Fruit fly (Drosophila melanogaster): ENCODE data around the gene CG34299.
A peak's percentile ranks its signal among the peaks of the same experiment; 100 is the strongest.

Gene CG34299

dm6 chr3R:30208766-30209484 is 40.5 kb upstream of the CG34299 start, which contains the start of gene RpS7 (continued):
- TF ChIP-seq CG10959 (GFP tag; IDR thresholded peaks at IDR 0.05) = peak; percentile 59
- peak; percentile 2 for TF ChIP-seq CG4617 (GFP tag; optimal IDR thresholded peaks at IDR 0.05; ENCODE audit: borderline replicate concordance)
- peak; percentile 29; the same call in 1 of the 2 replicates for TF ChIP-seq Xrp1 (GFP tag; IDR thresholded peaks at IDR 0.05)
- peak; percentile 90 for TF ChIP-seq CG17568 (GFP tag; optimal IDR thresholded peaks at IDR 0.05)
- TF ChIP-seq CG2889 (GFP tag; IDR thresholded peaks at IDR 0.05) = no peak
- peak; percentile 74 for TF ChIP-seq Hey (tag; optimal IDR thresholded peaks at IDR 0.05)
- TF ChIP-seq h (optimal IDR thresholded peaks at IDR 0.05) = no peak
- peak; percentile 81 for TF ChIP-seq nau (GFP tag; optimal IDR thresholded peaks at IDR 0.05)
- peak; percentile 50; the same call in 1 of the 2 replicates for TF ChIP-seq CG8765 (GFP tag; IDR thresholded peaks at IDR 0.05)
- peak; percentile 88 for TF ChIP-seq odd (GFP tag; optimal IDR thresholded peaks at IDR 0.05)
- peak; percentile 47 for TF ChIP-seq lilli (GFP tag; optimal IDR thresholded peaks at IDR 0.05)
- TF ChIP-seq phol (tag; optimal IDR thresholded peaks at IDR 0.05) = peak; percentile 62
- peak; percentile 23 for TF ChIP-seq slou (GFP tag; optimal IDR thresholded peaks at IDR 0.05)
- peak; percentile 18 for TF ChIP-seq emc (GFP tag; optimal IDR thresholded peaks at IDR 0.05)
- TF ChIP-seq CG14441 (GFP tag; IDR thresholded peaks at IDR 0.05) = peak; percentile 57
- TF ChIP-seq CG17912 (GFP tag; optimal IDR thresholded peaks at IDR 0.05) = peak; percentile 84
- peak; percentile 49 for TF ChIP-seq CG18599 (GFP tag; optimal IDR thresholded peaks at IDR 0.05)
- TF ChIP-seq Hr3 (GFP tag; optimal IDR thresholded peaks at IDR 0.05) = peak; percentile 38
- TF ChIP-seq CG6791 (GFP tag; IDR thresholded peaks at IDR 0.05; ENCODE audit: partially characterized antibody) = peak; percentile 94
- peak; percentile 92 for TF ChIP-seq CG34376 (GFP tag; optimal IDR thresholded peaks at IDR 0.05)
- no peak for TF ChIP-seq cad (GFP tag; optimal IDR thresholded peaks at IDR 0.05)
- peak; percentile 83 for TF ChIP-seq CG17385 (GFP tag; optimal IDR thresholded peaks at IDR 0.05)
- peak; percentile 65 for TF ChIP-seq sug (tag; optimal IDR thresholded peaks at IDR 0.05)
- TF ChIP-seq pzg (GFP tag; optimal IDR thresholded peaks at IDR 0.05) = peak; percentile 54
- peak; percentile 84 for TF ChIP-seq Fer1 (GFP tag; optimal IDR thresholded peaks at IDR 0.05)
- TF ChIP-seq mirr (GFP tag; optimal IDR thresholded peaks at IDR 0.05) = peak; percentile 89
- TF ChIP-seq ap (GFP tag; IDR thresholded peaks at IDR 0.05) = peak; percentile 76
- TF ChIP-seq Hand (GFP tag; optimal IDR thresholded peaks at IDR 0.05) = peak; percentile 69
- no peak for TF ChIP-seq jigr1 (GFP tag; IDR thresholded peaks at IDR 0.05)
- TF ChIP-seq onecut (GFP tag; IDR thresholded peaks at IDR 0.05) = peak; percentile 80
- peak; percentile 51 for TF ChIP-seq Lhr (GFP tag; optimal IDR thresholded peaks at IDR 0.05)
- TF ChIP-seq Sox102F (GFP tag; optimal IDR thresholded peaks at IDR 0.05) = peak; percentile 20
- peak; percentile 76 for TF ChIP-seq CG6854 (GFP tag; optimal IDR thresholded peaks at IDR 0.05)
- TF ChIP-seq ATbp (GFP tag; optimal IDR thresholded peaks at IDR 0.05) = peak; percentile 67
- TF ChIP-seq Elba2 (GFP tag; optimal IDR thresholded peaks at IDR 0.05) = no peak
- peak; percentile 71 for TF ChIP-seq gsb (GFP tag; IDR thresholded peaks at IDR 0.05)
- TF ChIP-seq CG15514 (GFP tag; optimal IDR thresholded peaks at IDR 0.05) = peak; percentile 73
- peak; percentile 76 for TF ChIP-seq CG2202 (tag; optimal IDR thresholded peaks at IDR 0.05)
- TF ChIP-seq peb (GFP tag; IDR thresholded peaks at IDR 0.05) = peak; percentile 62; the same call in 1 of the 2 replicates
- peak; percentile 55 for TF ChIP-seq Kr (GFP tag; optimal IDR thresholded peaks at IDR 0.05)
- no peak for TF ChIP-seq prd (optimal IDR thresholded peaks at IDR 0.05)
- TF ChIP-seq prd (GFP tag; IDR thresholded peaks at IDR 0.05) = peak; percentile 44; the same call in 1 of the 3 replicates
- peak; percentile 23 for TF ChIP-seq bab2 (GFP tag; optimal IDR thresholded peaks at IDR 0.05)
- TF ChIP-seq CG30403 (GFP tag; optimal IDR thresholded peaks at IDR 0.05) = peak; percentile 61
- TF ChIP-seq dmrt99B (tag; optimal IDR thresholded peaks at IDR 0.05) = peak; percentile 74
- peak; percentile 27 for TF ChIP-seq Sry-β (GFP tag; optimal IDR thresholded peaks at IDR 0.05)
- TF ChIP-seq ind (GFP tag; optimal IDR thresholded peaks at IDR 0.05) = peak; percentile 35
- peak; percentile 98 for TF ChIP-seq CG14860 (GFP tag; IDR thresholded peaks at IDR 0.05; ENCODE audit: partially characterized antibody)
- no peak for TF ChIP-seq usp (GFP tag; optimal IDR thresholded peaks at IDR 0.05)

All from whole organism, embryonic.